Worm (Caenorhabditis elegans): ENCODE results near the gene C16A3.5.

The C16A3.5 gene

DNA sequence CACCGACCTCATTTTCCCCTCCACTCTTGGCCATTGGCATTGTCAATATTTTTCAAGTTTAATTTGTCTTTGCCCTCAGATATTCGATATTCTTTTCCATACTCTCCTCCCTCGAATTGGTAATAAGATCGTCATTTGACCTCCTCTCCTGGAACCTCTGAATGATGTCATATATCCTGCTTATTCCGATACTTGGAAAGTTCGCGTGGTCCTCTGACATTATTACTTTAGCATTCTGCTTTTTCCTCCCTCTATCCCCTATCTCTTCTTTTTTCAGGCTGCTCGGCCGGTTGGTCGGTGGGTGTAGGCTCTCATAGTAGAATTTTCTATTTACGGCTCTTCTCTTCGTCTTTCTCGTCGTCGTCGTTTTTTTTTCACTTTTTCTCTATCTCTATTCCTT lies 28.1 kb upstream of the C16A3.5 start:
- peak; percentile 6 for TF ChIP-seq atf-7 (tag; optimal IDR thresholded peaks at IDR 0.05)
- peak; percentile 29 for TF ChIP-seq chd-7 (tag; optimal IDR thresholded peaks at IDR 0.05)
- no peak for TF ChIP-seq lin-40 (tag; optimal IDR thresholded peaks at IDR 0.05)

DNA sequence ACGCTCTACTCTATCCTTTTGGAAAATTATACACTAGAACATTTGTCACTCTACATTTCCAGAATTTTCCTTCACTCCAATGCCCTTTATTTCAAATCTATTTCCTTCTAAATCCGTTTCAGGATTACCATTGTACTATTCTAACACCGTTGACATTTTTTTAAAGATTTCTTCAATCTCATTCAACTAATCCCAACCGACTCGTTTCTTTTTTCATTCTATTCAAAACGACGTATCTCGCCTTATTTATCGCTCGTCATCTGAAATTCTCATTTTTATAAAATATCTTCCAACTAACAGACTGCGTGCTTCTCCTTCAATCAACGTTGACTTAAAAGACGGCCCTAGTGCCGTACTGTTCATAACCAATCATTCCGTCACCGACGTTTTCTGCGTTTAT lies 27.5 kb upstream of the C16A3.5 start, which contains the start of gene akap-1:
TSS of gene akap-1 (plus strand) at position 301 of the 400 bp plus-strand sequence.
- TF ChIP-seq T07F8.4 (tag; optimal IDR thresholded peaks at IDR 0.05) (no peak), F23B12.7 (tag; optimal IDR thresholded peaks at IDR 0.05; ENCODE audit: insufficient read depth) (no peak), ceh-58 (GFP tag; IDR thresholded peaks at IDR 0.05) (no peak), dpl-1 (GFP tag; optimal IDR thresholded peaks at IDR 0.05) (no peak), ZK185.1 (tag; optimal IDR thresholded peaks at IDR 0.05; ENCODE audit: poor library complexity, severe bottlenecking) (no peak), F37B4.10 (GFP tag; IDR thresholded peaks at IDR 0.05) (no peak), F10E7.11 (tag; optimal IDR thresholded peaks at IDR 0.05) (no peak), attf-3 (GFP tag; conservative IDR thresholded peaks at IDR 0.05) (no peak), ceh-27 (GFP tag; optimal IDR thresholded peaks at IDR 0.05) (no peak), C17E4.6 (GFP tag; IDR thresholded peaks at IDR 0.05) (no peak), cebp-2 (GFP tag; IDR thresholded peaks at IDR 0.05) (no peak), F55B11.4 (tag; optimal IDR thresholded peaks at IDR 0.05; ENCODE audit: borderline replicate concordance, insufficient read depth) (no peak), C06A6.2 (GFP tag; conservative IDR thresholded peaks at IDR 0.05) (no peak), nhr-90 (tag; optimal IDR thresholded peaks at IDR 0.05) (no peak), madf-6 (GFP tag; IDR thresholded peaks at IDR 0.05) (no peak), ztf-18 (tag; optimal IDR thresholded peaks at IDR 0.05) (no peak), hmg-20 (GFP tag; IDR thresholded peaks at IDR 0.05) (no peak)

DNA sequence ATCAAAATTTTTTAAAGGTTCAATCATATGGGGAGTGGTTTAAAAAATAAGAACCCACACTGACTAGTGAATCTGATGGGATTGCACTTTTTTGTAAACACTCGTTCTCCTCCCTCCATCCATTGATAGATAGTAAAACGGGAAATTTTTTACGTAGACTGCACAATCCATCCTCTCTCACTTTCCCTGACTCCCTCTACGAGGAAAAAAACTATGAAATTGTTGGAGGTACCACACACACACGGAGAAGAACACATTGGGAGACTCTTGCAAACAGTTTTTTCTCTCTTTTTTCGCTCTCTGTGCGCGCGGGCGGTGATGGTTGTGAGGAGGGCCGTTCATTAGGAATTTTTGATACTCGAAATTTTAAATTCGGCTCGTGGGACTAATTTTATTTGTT lies 25.2 kb upstream of the C16A3.5 start:
- no peak for TF ChIP-seq nhr-80 (tag; optimal IDR thresholded peaks at IDR 0.05)
- no peak for TF ChIP-seq snpc-3.4 (tag; optimal IDR thresholded peaks at IDR 0.05)
- no peak for TF ChIP-seq T26A5.8 (tag; optimal IDR thresholded peaks at IDR 0.05)
- TF ChIP-seq athp-1 (tag; optimal IDR thresholded peaks at IDR 0.05): no peak
- no peak for TF ChIP-seq lsl-1 (GFP tag; optimal IDR thresholded peaks at IDR 0.05)
- TF ChIP-seq Y79H2A.3 (GFP tag; conservative IDR thresholded peaks at IDR 0.05): no peak

DNA sequence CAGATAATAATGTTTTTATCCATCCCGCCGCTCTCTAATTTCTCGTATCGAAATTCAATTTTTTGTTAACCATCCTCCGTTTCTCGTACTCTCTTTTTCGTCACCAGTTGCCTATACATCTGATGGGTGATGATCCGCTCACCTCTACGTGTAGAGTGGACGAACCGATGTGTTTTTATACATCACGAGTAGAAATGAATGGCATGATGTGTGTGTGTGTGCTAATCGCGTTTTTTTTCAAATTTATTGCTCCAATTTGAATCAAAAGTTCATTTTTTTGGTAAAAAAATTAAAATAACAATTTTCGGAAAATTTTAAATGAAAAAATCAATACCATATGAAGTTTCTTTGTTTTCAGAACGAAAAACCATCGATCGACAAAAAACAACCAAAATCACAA lies 24.6 kb upstream of the C16A3.5 start:
- 0 out of 2 replicates have a peak, but pooled peaks have one; percentile 19 for TF ChIP-seq cebp-1 (GFP tag; IDR thresholded peaks at IDR 0.05)
- TF ChIP-seq cebp-1 (tag; optimal IDR thresholded peaks at IDR 0.05): no peak
- no peak for TF ChIP-seq nhr-90 (tag; optimal IDR thresholded peaks at IDR 0.05)

DNA sequence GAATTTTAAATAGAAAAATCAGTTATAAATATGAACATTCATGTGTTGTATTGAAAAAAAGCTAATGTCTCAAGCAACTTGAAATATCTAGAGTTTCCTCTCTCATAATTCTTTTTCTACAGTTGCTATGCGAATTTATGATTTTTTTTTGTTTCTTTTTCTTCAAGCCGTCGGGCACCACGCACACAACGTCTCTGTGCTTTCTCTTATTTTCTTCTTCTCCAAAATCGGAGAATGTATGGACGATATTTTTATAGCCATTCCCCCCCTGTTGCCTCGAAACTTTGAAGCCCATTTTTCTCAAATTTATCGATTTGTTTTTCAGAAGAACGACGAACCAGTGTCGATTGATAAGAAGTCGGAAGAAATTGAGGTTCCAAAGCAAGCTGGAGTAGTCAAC lies 23.8 kb upstream of the C16A3.5 start:
- TF ChIP-seq athp-1 (tag; optimal IDR thresholded peaks at IDR 0.05): no peak
- no peak for TF ChIP-seq Y56A3A.18 (GFP tag; IDR thresholded peaks at IDR 0.05)
- no peak for TF ChIP-seq nfya-2 (GFP tag; IDR thresholded peaks at IDR 0.05)
- no peak for TF ChIP-seq madf-8 (GFP tag; conservative IDR thresholded peaks at IDR 0.05)
- TF ChIP-seq hsf-1 (GFP tag; IDR thresholded peaks at IDR 0.05): no peak
- no peak for TF ChIP-seq atf-7 (tag; optimal IDR thresholded peaks at IDR 0.05)
- TF ChIP-seq ekl-4 (GFP tag; IDR thresholded peaks at IDR 0.05): no peak
